Worm (Caenorhabditis elegans) whole organism, midembryonic: ENCODE measurements around the gene F02H6.3.

ENCODE experiments used
- T22C8.4 ChIP-seq: fragments of 200-800 bp; sonication (Bioruptor generic); IDR thresholded peaks from 2 replicates; pipeline ENCODE4 v1.3.6; 2022; ENCODE audit warnings: missing genetic modification characterization, missing compliant biosample characterization
- cog-1 ChIP-seq: sonication (generic microtip); optimal IDR thresholded peaks from 2 replicates; lab custom pipeline; 2016; ENCODE audit warnings: missing genetic modification characterization, missing compliant biosample characterization
- flt-1 ChIP-seq: fragments of 200-800 bp; sonication (Bioruptor generic); IDR thresholded peaks from 2 replicates; pipeline ENCODE4 v1.3.6; 2022; ENCODE audit warnings: missing genetic modification characterization, missing compliant biosample characterization
- klf-2 ChIP-seq: fragments of 200-800 bp; sonication (Bioruptor generic); conservative IDR thresholded peaks from 2 replicates; pipeline ENCODE4 v1.3.6; 2022; ENCODE audit warnings: missing genetic modification reagents, missing genetic modification characterization, missing compliant biosample characterization
- med-1 ChIP-seq: sonication (generic microtip); optimal IDR thresholded peaks from 2 replicates; lab custom pipeline; 2017; ENCODE audit warnings: missing genetic modification characterization, mild to moderate bottlenecking, missing compliant biosample characterization, antibody characterized with exemption, missing genetic modification reagents; ENCODE audit not compliant: insufficient read depth
- ref-1 ChIP-seq: fragments of 200-800 bp; sonication (Bioruptor generic); conservative IDR thresholded peaks from 2 replicates; pipeline ENCODE4 v1.3.6; 2022; ENCODE audit warnings: missing genetic modification reagents, missing genetic modification characterization, missing compliant biosample characterization
- tab-1 ChIP-seq: fragments of 200-800 bp; sonication (Bioruptor generic); IDR thresholded peaks from 2 replicates; pipeline ENCODE4 v1.3.6; 2022; ENCODE audit warnings: missing genetic modification characterization, missing compliant biosample characterization
- ztf-23 ChIP-seq: fragments of 200-800 bp; sonication (Bioruptor generic); IDR thresholded peaks from 2 replicates; pipeline ENCODE4 v1.3.6; 2022; ENCODE audit warnings: missing genetic modification reagents, missing genetic modification characterization, missing compliant biosample characterization

DNA sequence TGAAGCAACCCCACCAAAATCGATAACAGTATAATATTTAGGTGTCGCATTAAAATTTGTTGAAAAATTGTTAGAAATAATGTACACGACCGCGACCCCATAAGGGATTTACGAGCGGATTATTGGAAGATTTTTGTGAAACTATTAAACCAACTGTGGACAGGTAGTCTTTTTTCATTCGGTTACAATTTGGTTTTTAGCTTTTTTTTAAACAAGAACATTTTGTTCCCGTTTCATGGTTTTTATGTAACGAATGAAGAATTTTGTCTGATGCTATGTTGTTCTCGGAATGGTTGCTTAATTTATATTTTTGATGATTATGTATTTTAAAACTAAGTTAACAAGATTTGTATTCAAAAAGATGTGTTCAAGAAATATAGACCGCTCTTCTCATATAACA is 26.9 kb upstream of the F02H6.3 start, which contains the start of gene R05A10.3:
- TF ChIP-seq klf-2 (GFP tag; lab: Robert Waterston, UW) (no peak), tab-1 (GFP tag; lab: Robert Waterston, UW) (no peak), med-1 (GFP tag; lab: Kevin White, UChicago) (no peak), cog-1 (no peak), flt-1 (GFP tag; lab: Robert Waterston, UW) (no peak), ref-1 (GFP tag; lab: Robert Waterston, UW) (no peak), ztf-23 (GFP tag; lab: Robert Waterston, UW) (no peak), T22C8.4 (GFP tag; lab: Robert Waterston, UW) (no peak)
